Worm (Caenorhabditis elegans) whole organism, midembryonic: Measurements from ENCODE around the gene lurp-2.

Source experiments
- T22C8.4 ChIP-seq: fragments of 200-800 bp; sonication (Bioruptor generic); IDR thresholded peaks from 2 replicates; pipeline ENCODE4 v1.3.6; 2022; ENCODE audit warnings: missing genetic modification characterization, missing compliant biosample characterization
- cog-1 ChIP-seq: sonication (generic microtip); optimal IDR thresholded peaks from 2 replicates; lab custom pipeline; 2016; ENCODE audit warnings: missing genetic modification characterization, missing compliant biosample characterization
- flt-1 ChIP-seq: fragments of 200-800 bp; sonication (Bioruptor generic); IDR thresholded peaks from 2 replicates; pipeline ENCODE4 v1.3.6; 2022; ENCODE audit warnings: missing genetic modification characterization, missing compliant biosample characterization
- klf-2 ChIP-seq: fragments of 200-800 bp; sonication (Bioruptor generic); conservative IDR thresholded peaks from 2 replicates; pipeline ENCODE4 v1.3.6; 2022; ENCODE audit warnings: missing genetic modification reagents, missing genetic modification characterization, missing compliant biosample characterization
- med-1 ChIP-seq: sonication (generic microtip); optimal IDR thresholded peaks from 2 replicates; lab custom pipeline; 2017; ENCODE audit warnings: missing genetic modification characterization, mild to moderate bottlenecking, missing compliant biosample characterization, antibody characterized with exemption, missing genetic modification reagents; ENCODE audit not compliant: insufficient read depth
- ref-1 ChIP-seq: fragments of 200-800 bp; sonication (Bioruptor generic); conservative IDR thresholded peaks from 2 replicates; pipeline ENCODE4 v1.3.6; 2022; ENCODE audit warnings: missing genetic modification reagents, missing genetic modification characterization, missing compliant biosample characterization
- tab-1 ChIP-seq: fragments of 200-800 bp; sonication (Bioruptor generic); IDR thresholded peaks from 2 replicates; pipeline ENCODE4 v1.3.6; 2022; ENCODE audit warnings: missing genetic modification characterization, missing compliant biosample characterization
- ztf-23 ChIP-seq: fragments of 200-800 bp; sonication (Bioruptor generic); IDR thresholded peaks from 2 replicates; pipeline ENCODE4 v1.3.6; 2022; ENCODE audit warnings: missing genetic modification reagents, missing genetic modification characterization, missing compliant biosample characterization
- ztf-29 ChIP-seq: fragments of 200-800 bp; sonication (Bioruptor generic); IDR thresholded peaks from 2 replicates; pipeline ENCODE4 v1.3.6; 2022; ENCODE audit warnings: missing genetic modification reagents, missing genetic modification characterization, missing compliant biosample characterization

lurp-2 gene

DNA sequence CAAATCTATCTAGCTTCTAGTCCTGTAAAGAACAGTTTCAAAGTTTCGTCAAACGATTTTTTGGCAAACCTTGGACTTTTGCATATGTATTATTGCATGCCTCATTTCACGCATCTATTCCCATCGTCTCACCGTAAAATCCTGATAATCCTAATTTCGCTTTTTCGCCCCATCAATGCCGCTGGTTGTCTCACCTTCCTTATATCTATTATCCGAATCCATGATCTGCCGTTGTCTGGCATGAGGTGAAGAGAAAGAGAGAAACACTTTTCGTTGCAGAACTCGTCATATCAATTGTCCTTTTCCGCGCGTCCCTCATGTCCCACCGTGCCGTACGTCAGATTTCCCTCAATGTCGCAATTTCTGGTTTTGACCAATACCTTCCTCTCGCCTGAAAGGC, 38.8 kb upstream of the lurp-2 start, which contains the start of gene cut-2:
cut-2 (plus strand) TSS at position 365 of the 400 bp plus-strand sequence.
- TF ChIP-seq tab-1 (GFP tag; lab: Robert Waterston, UW) (no peak), ref-1 (GFP tag; lab: Robert Waterston, UW) (no peak), med-1 (GFP tag; lab: Kevin White, UChicago) (no peak), ztf-23 (GFP tag; lab: Robert Waterston, UW) (no peak), flt-1 (no peak), ztf-29 (no peak), cog-1 (no peak), klf-2 (GFP tag; lab: Robert Waterston, UW) (no peak), T22C8.4 (GFP tag; lab: Robert Waterston, UW) (no peak)

DNA sequence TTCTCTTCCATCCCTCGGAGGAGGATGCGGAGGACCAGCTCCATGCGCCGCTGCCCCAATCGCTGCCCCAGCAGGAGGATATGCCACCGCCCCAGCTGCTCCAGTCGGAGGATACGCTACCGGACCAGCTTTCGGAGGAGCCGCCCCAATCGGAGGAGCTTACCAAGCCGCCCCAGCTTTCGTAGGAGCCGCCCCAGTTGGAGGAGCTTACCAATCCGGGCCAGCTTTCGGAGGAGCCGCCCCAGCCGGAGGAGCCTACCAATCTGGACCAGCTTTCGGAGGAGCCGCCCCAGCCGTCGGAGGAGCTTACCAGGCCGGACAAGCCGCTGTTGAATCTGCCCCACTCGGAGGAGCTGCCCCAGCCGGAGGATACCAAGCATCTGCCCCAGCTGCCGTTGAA, 38.0 kb upstream of the lurp-2 start:
- no peak for TF ChIP-seq med-1 (GFP tag; lab: Kevin White, UChicago)
- no peak for TF ChIP-seq cog-1
- TF ChIP-seq T22C8.4 (GFP tag; lab: Robert Waterston, UW), result no peak
- no peak for TF ChIP-seq ref-1 (GFP tag; lab: Robert Waterston, UW)
- TF ChIP-seq ztf-29, result no peak
- TF ChIP-seq tab-1 (GFP tag; lab: Robert Waterston, UW), result no peak
- no peak; the same call in 1 of the 2 replicates for TF ChIP-seq klf-2 (GFP tag; lab: Robert Waterston, UW)
- no peak for TF ChIP-seq flt-1
- TF ChIP-seq ztf-23 (GFP tag; lab: Robert Waterston, UW), result no peak

- TF ChIP-seq T22C8.4 (GFP tag; lab: Robert Waterston, UW) (no peak), tab-1 (GFP tag; lab: Robert Waterston, UW) (no peak), ztf-29 (no peak), flt-1 (no peak), cog-1 (no peak), ref-1 (GFP tag; lab: Robert Waterston, UW) (no peak), med-1 (GFP tag; lab: Kevin White, UChicago) (no peak), ztf-23 (GFP tag; lab: Robert Waterston, UW) (no peak), klf-2 (GFP tag; lab: Robert Waterston, UW) (no peak)
These were observed 37.4 kb upstream of the lurp-2 start for ce11 chrV:13416076-13416475.

- TF ChIP-seq cog-1 (no peak), klf-2 (GFP tag; lab: Robert Waterston, UW) (no peak), flt-1 (no peak), ref-1 (GFP tag; lab: Robert Waterston, UW) (no peak), T22C8.4 (GFP tag; lab: Robert Waterston, UW) (no peak), med-1 (GFP tag; lab: Kevin White, UChicago) (no peak), tab-1 (GFP tag; lab: Robert Waterston, UW) (no peak), ztf-29 (no peak)
These were observed 35.9 kb upstream of the lurp-2 start, which contains the start of gene F53F1.6 for ce11 chrV:13417513-13417912. Gene F53F1.6, minus strand, starts transcription at chrV:13417613.

ce11 chrV:13420640-13421039, 32.8 kb upstream of the lurp-2 start, which contains the start of gene srv-8:
Gene srv-8, minus strand, starts transcription at chrV:13420740.
- no peak for TF ChIP-seq klf-2 (GFP tag; lab: Robert Waterston, UW)

DNA sequence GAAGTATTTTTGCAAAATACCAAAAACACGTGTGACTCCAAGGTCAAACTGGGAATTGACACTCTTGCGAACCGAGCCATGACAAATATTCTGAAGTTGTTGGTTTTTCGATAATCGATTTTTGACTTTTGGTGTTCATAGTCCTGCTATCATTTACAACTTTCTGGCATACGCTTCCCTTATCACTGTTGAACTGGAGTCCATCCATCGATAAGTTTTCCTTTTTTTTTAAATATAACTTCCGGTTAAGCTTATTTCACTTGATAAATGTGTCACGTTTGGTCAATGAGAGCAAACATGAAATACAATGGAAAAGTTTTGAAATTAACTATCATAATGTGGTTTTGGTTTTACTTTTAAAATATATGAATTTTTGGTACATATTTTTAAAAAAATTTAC, 31.7 kb upstream of the lurp-2 start:
- no peak for TF ChIP-seq klf-2 (GFP tag; lab: Robert Waterston, UW)
- TF ChIP-seq tab-1 (GFP tag; lab: Robert Waterston, UW), result no peak
- no peak for TF ChIP-seq med-1 (GFP tag; lab: Kevin White, UChicago)
- TF ChIP-seq ref-1 (GFP tag; lab: Robert Waterston, UW), result no peak
- TF ChIP-seq flt-1, result no peak
- TF ChIP-seq ztf-23 (GFP tag; lab: Robert Waterston, UW), result no peak
- TF ChIP-seq T22C8.4 (GFP tag; lab: Robert Waterston, UW), result no peak
- TF ChIP-seq cog-1, result no peak
- no peak for TF ChIP-seq ztf-29

ce11 chrV:13423045-13423444, 30.4 kb upstream of the lurp-2 start, which contains the start of gene srv-9:
Gene srv-9, minus strand, starts transcription at chrV:13423145.
- TF ChIP-seq klf-2 (GFP tag; lab: Robert Waterston, UW) (no peak), tab-1 (GFP tag; lab: Robert Waterston, UW) (no peak), ref-1 (GFP tag; lab: Robert Waterston, UW) (no peak), ztf-23 (GFP tag; lab: Robert Waterston, UW) (no peak), cog-1 (no peak), flt-1 (no peak), ztf-29 (no peak), med-1 (GFP tag; lab: Kevin White, UChicago) (no peak), T22C8.4 (GFP tag; lab: Robert Waterston, UW) (no peak)

DNA sequence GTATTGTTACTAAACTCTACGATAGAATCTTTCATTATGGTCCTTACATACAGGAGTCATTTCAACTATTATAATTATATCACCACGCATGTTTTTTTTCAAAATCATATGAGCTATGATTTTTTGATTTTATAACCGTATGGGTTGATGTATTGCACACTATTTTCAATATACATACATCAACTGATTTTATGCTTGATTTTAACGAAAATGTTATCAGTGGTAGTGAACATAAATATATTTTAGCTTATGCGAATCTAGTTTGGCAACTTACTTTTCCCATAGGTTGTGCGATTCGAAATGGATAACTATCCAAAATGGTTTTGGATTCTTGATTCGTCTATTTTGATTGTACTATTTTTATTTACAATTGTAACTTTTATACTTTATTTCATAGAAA, 29.8 kb upstream of the lurp-2 start, which contains the start of gene srv-10:
srv-10 (plus strand) TSS at position 301 of the 400 bp plus-strand sequence.
- TF ChIP-seq cog-1, result no peak
- TF ChIP-seq ztf-29, result no peak
- TF ChIP-seq ref-1 (GFP tag; lab: Robert Waterston, UW), result no peak
- no peak for TF ChIP-seq flt-1
- no peak for TF ChIP-seq med-1 (GFP tag; lab: Kevin White, UChicago)
- no peak for TF ChIP-seq ztf-23 (GFP tag; lab: Robert Waterston, UW)
- no peak for TF ChIP-seq klf-2 (GFP tag; lab: Robert Waterston, UW)
- TF ChIP-seq tab-1 (GFP tag; lab: Robert Waterston, UW), result no peak
- TF ChIP-seq T22C8.4 (GFP tag; lab: Robert Waterston, UW), result no peak

DNA sequence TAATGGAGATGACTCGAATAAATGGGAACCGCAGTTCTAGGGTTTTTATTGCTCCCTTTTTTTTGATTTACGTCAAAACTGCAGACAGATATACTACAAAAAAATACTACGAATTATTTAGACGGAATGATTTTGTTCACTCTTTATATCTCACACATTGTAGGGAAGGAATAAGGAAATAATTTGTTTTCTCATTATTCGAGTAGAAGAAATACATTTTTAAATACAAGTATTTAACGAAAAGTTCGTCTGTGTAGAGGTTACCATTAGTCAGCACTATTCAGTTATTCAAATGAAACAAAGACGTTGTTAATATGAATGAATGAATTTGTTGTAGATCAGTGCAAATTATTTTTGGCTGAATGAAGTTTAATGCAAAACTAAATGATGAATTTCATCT, 26.7 kb upstream of the lurp-2 start, which contains the start of gene srd-18:
srd-18 (minus strand) TSS at position 101 of the 400 bp plus-strand sequence.
- TF ChIP-seq ref-1 (GFP tag; lab: Robert Waterston, UW), result no peak
- TF ChIP-seq cog-1, result no peak
- no peak for TF ChIP-seq ztf-29
- no peak for TF ChIP-seq T22C8.4 (GFP tag; lab: Robert Waterston, UW)
- TF ChIP-seq flt-1, result no peak

DNA sequence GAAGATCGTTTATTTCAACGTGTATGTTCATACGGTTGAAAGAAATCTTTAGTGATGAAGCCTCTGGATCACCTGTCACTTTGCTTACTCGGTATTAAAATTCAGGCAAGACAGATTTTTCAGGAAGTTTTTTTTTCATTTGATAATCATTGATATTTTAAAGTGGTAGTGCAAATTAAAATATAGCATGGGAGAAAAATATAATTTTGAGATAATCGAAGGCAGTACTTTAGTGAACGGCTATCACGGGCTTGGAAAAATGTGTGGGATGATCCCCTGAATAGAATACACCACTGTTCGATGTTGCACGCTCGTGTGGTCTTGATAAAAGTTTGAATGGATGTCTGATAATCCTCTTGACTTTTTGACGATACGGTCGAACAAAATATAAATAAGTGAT, 26.1 kb upstream of the lurp-2 start:
- TF ChIP-seq cog-1 (no peak), ztf-29 (no peak), tab-1 (GFP tag; lab: Robert Waterston, UW) (no peak), ref-1 (GFP tag; lab: Robert Waterston, UW) (no peak), klf-2 (GFP tag; lab: Robert Waterston, UW) (no peak), flt-1 (no peak), ztf-23 (GFP tag; lab: Robert Waterston, UW) (no peak), med-1 (GFP tag; lab: Kevin White, UChicago) (no peak), T22C8.4 (GFP tag; lab: Robert Waterston, UW) (no peak)
